Worm (Caenorhabditis elegans) whole organism, early embryonic: ENCODE measurements around the gene npp-21.

ENCODE experiments used
- F13C5.2 ChIP-seq: sonication (generic microtip); optimal IDR thresholded peaks from 2 replicates; lab custom pipeline; 2017; ENCODE audit warnings: mild to moderate bottlenecking, missing genetic modification characterization, inconsistent platforms, missing compliant biosample characterization
- ama-1 ChIP-seq: fragments of 150-350 bp; optimal IDR thresholded peaks from 2 replicates; lab custom pipeline; 2014
- ceh-13 ChIP-seq: fragments of 200-800 bp; sonication (Bioruptor generic); optimal IDR thresholded peaks from 2 replicates; lab custom pipeline; 2018; ENCODE audit warnings: mild to moderate bottlenecking, missing genetic modification characterization, missing compliant biosample characterization
- flt-1 ChIP-seq: fragments of 200-800 bp; sonication (Bioruptor generic); IDR thresholded peaks from 2 replicates; pipeline ENCODE4 v1.3.6; 2022; ENCODE audit warnings: missing genetic modification characterization, missing compliant biosample characterization
- hmg-4 ChIP-seq: fragments of 200-800 bp; sonication (Bioruptor generic); optimal IDR thresholded peaks from 2 replicates; lab custom pipeline; 2018; ENCODE audit warnings: mild to moderate bottlenecking, missing genetic modification characterization, missing compliant biosample characterization
- scrt-1 ChIP-seq: fragments of 200-800 bp; sonication (Bioruptor generic); IDR thresholded peaks from 2 replicates; pipeline ENCODE4 v1.3.6; 2022; ENCODE audit warnings: missing genetic modification characterization, missing compliant biosample characterization
- sea-1 ChIP-seq: fragments of 200-800 bp; sonication (Bioruptor generic); conservative IDR thresholded peaks from 2 replicates; pipeline ENCODE4 v1.3.6; 2022; ENCODE audit warnings: missing genetic modification characterization, missing compliant biosample characterization
- tbx-37 ChIP-seq: fragments of 200-800 bp; sonication (Bioruptor generic); conservative IDR thresholded peaks from 2 replicates; pipeline ENCODE4 v1.3.6; 2022; ENCODE audit warnings: missing genetic modification reagents, missing genetic modification characterization, missing compliant biosample characterization
- tra-4 ChIP-seq: sonication (generic microtip); optimal IDR thresholded peaks from 2 replicates; lab custom pipeline; 2017; ENCODE audit warnings: missing genetic modification characterization, missing compliant biosample characterization

DNA sequence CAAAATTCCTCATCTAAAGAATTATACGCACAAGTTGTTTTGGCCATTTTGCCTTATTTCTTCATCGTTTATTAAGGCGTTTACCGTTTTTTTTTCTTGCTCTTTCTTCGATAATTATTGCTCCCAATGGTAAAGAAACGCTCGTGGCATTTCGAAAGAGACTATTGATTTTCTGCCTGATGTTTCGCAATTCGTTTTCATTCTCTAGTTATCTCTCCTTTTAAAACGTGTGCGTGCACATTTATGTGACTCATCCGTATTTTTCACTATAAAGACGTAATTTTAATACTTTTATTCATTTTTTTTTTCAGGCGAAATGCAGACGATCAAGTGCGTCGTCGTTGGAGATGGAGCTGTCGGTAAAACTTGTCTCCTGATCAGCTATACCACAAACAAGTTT is 16.7 kb downstream of the npp-21 start, which contains the start of gene cdc-42:
- no peak for TF ChIP-seq flt-1
- TF ChIP-seq ama-1 (lab: Kevin White, UChicago): no peak
- no peak for TF ChIP-seq F13C5.2 (tag; lab: Kevin White, UChicago)
- no peak for TF ChIP-seq hmg-4 (GFP tag; lab: Kevin White, UChicago)
- TF ChIP-seq tbx-37 (GFP tag; lab: Robert Waterston, UW): no peak
- no peak for TF ChIP-seq sea-1 (GFP tag; lab: Robert Waterston, UW)
- no peak for TF ChIP-seq ceh-13 (GFP tag; lab: Kevin White, UChicago)
- no peak for TF ChIP-seq tra-4 (tag; lab: Kevin White, UChicago)
- TF ChIP-seq scrt-1: no peak
